Worm (Caenorhabditis elegans): ENCODE results near the gene F40D4.17.

- TF ChIP-seq mxl-2 (GFP tag; conservative IDR thresholded peaks at IDR 0.05) (no peak), lin-39 (tag; optimal IDR thresholded peaks at IDR 0.05) (no peak), skn-1 (tag; optimal IDR thresholded peaks at IDR 0.05) (no peak)
These were observed 23.2 kb upstream of the F40D4.17 start, which contains the start of gene srh-174 for ce11 chrV:17178457-17178856.

Measured in whole organism, L4 larva.